Worm (Caenorhabditis elegans) whole organism, L1 larva: ENCODE data around the gene F57G12.1.

Experiments used
- C04F5.9 ChIP-seq: sonication (generic microtip); optimal IDR thresholded peaks from 2 replicates; lab custom pipeline; 2016; ENCODE audit warnings: missing genetic modification characterization, missing compliant biosample characterization
- C16A3.4 ChIP-seq: fragments of 150-350 bp; optimal IDR thresholded peaks from 2 replicates; lab custom pipeline; 2014; ENCODE audit warnings: missing biosample characterization, missing genetic modification characterization
- C34B4.2 ChIP-seq: sonication (generic microtip); optimal IDR thresholded peaks from 2 replicates; lab custom pipeline; 2017; ENCODE audit warnings: mild to moderate bottlenecking, missing genetic modification characterization, missing compliant biosample characterization
- F16B12.6 ChIP-seq: fragments of 150-350 bp; optimal IDR thresholded peaks from 2 replicates; lab custom pipeline; 2014; ENCODE audit warnings: missing biosample characterization, missing genetic modification characterization
- Y116A8C.19 ChIP-seq: sonication (generic microtip); optimal IDR thresholded peaks from 2 replicates; lab custom pipeline; 2016; ENCODE audit warnings: missing compliant biosample characterization, missing genetic modification characterization, borderline replicate concordance
- blmp-1 ChIP-seq: fragments of 150-350 bp; optimal IDR thresholded peaks from 2 replicates; lab custom pipeline; 2014; ENCODE audit warnings: missing biosample characterization, missing genetic modification characterization
- ceh-63 ChIP-seq: fragments of 200-800 bp; sonication (Bioruptor generic); optimal IDR thresholded peaks from 2 replicates; lab custom pipeline; 2018; ENCODE audit warnings: mild to moderate bottlenecking, missing genetic modification characterization, missing compliant biosample characterization
- ceh-82 ChIP-seq, 3 experiments: fragments of 150-350 bp in 1 of 3; sonication (generic microtip) in 2 of 3; optimal IDR thresholded peaks; 2 replicates each; lab custom pipeline; 2014 to 2017; ENCODE audit warnings: missing biosample characterization in 3 of 3, missing genetic modification characterization in 3 of 3
- ceh-88 ChIP-seq: fragments of 200-800 bp; sonication (Bioruptor generic); IDR thresholded peaks from 2 replicates; pipeline ENCODE4 v1.3.6; 2022; ENCODE audit warnings: missing genetic modification characterization, missing compliant biosample characterization
- ceh-90 ChIP-seq: sonication (generic microtip); optimal IDR thresholded peaks from 2 replicates; lab custom pipeline; 2016; ENCODE audit warnings: missing genetic modification characterization, missing compliant biosample characterization
- ces-1 ChIP-seq: fragments of 150-350 bp; optimal IDR thresholded peaks from 2 replicates; lab custom pipeline; 2014; ENCODE audit warnings: missing biosample characterization, missing genetic modification reagents, missing genetic modification characterization
- dsc-1 ChIP-seq: sonication (generic microtip); optimal IDR thresholded peaks from 2 replicates; lab custom pipeline; 2016; ENCODE audit warnings: mild to moderate bottlenecking, missing genetic modification characterization, missing compliant biosample characterization
- efl-3 ChIP-seq: fragments of 200-800 bp; sonication (Bioruptor generic); optimal IDR thresholded peaks from 2 replicates; lab custom pipeline; 2018; ENCODE audit warnings: mild to moderate bottlenecking, missing genetic modification characterization, missing compliant biosample characterization
- elt-2 ChIP-seq: sonication (generic microtip); optimal IDR thresholded peaks from 2 replicates; lab custom pipeline; 2016; ENCODE audit warnings: missing genetic modification characterization, mild to moderate bottlenecking, inconsistent platforms, missing compliant biosample characterization, missing genetic modification reagents
- elt-3 ChIP-seq, 6 experiments: fragments of 150-350 bp in 1 of 6; sonication (generic microtip); optimal IDR thresholded peaks; 2 replicates each; lab custom pipeline; 2017 to 2018; ENCODE audit warnings: missing biosample characterization in 6 of 6, missing genetic modification characterization in 6 of 6, inconsistent platforms in 1 of 6
- ets-5 ChIP-seq: fragments of 200-800 bp; sonication (Bioruptor generic); IDR thresholded peaks from 2 replicates; pipeline ENCODE4 v1.3.6; 2022; ENCODE audit warnings: missing genetic modification characterization, missing compliant biosample characterization
- fkh-4 ChIP-seq: sonication (generic microtip); optimal IDR thresholded peaks from 2 replicates; lab custom pipeline; 2016; ENCODE audit warnings: missing compliant biosample characterization, missing genetic modification characterization, borderline replicate concordance
- fos-1 ChIP-seq: fragments of 150-350 bp; optimal IDR thresholded peaks from 2 replicates; lab custom pipeline; 2014; ENCODE audit warnings: missing biosample characterization, missing genetic modification characterization
- grh-1 ChIP-seq: fragments of 200-800 bp; sonication (Bioruptor generic); IDR thresholded peaks from 2 replicates; pipeline ENCODE4 v1.3.6; 2022; ENCODE audit warnings: missing genetic modification reagents, missing genetic modification characterization, missing compliant biosample characterization
- hpl-2 ChIP-seq: fragments of 150-350 bp; optimal IDR thresholded peaks from 2 replicates; lab custom pipeline; 2014; ENCODE audit warnings: missing biosample characterization, missing genetic modification reagents, missing genetic modification characterization
- isw-1 ChIP-seq: fragments of 200-800 bp; sonication (Bioruptor generic); IDR thresholded peaks from 2 replicates; pipeline ENCODE4 v1.3.6; 2022; ENCODE audit warnings: missing genetic modification characterization, missing compliant biosample characterization
- jun-1 ChIP-seq: fragments of 150-350 bp; optimal IDR thresholded peaks from 2 replicates; lab custom pipeline; 2014; ENCODE audit warnings: missing biosample characterization, missing genetic modification reagents, missing genetic modification characterization
- lin-14 ChIP-seq: fragments of 200-800 bp; sonication (Bioruptor generic); optimal IDR thresholded peaks from 2 replicates; lab custom pipeline; 2018; ENCODE audit warnings: mild to moderate bottlenecking, missing genetic modification characterization, moderate library complexity, missing compliant biosample characterization
- lin-15B ChIP-seq: fragments of 150-350 bp; sonication (generic microtip); optimal IDR thresholded peaks from 3 replicates; lab custom pipeline; 2014; ENCODE audit warnings: missing biosample characterization, missing genetic modification characterization
- lin-35 ChIP-seq, 2 experiments: fragments of 150-350 bp; optimal IDR thresholded peaks; 2 replicates each; lab custom pipeline; 2014; ENCODE audit warnings: missing biosample characterization in 2 of 2, missing genetic modification characterization in 2 of 2, missing genetic modification reagents in 2 of 2
- lin-39 ChIP-seq: fragments of 150-350 bp; optimal IDR thresholded peaks from 2 replicates; lab custom pipeline; 2014; ENCODE audit warnings: missing biosample characterization, missing genetic modification reagents, missing genetic modification characterization
- lsy-2 ChIP-seq, 2 experiments: fragments of 150-350 bp; optimal IDR thresholded peaks; 2 replicates each; lab custom pipeline; 2014; ENCODE audit warnings: missing biosample characterization in 2 of 2, missing genetic modification characterization in 2 of 2
- mab-9 ChIP-seq: fragments of 200-800 bp; sonication (Bioruptor generic); IDR thresholded peaks from 2 replicates; pipeline ENCODE4 v1.3.6; 2022; ENCODE audit warnings: missing genetic modification reagents, missing genetic modification characterization, missing compliant biosample characterization
- mdl-1 ChIP-seq, 2 experiments: fragments of 150-350 bp; optimal IDR thresholded peaks; 2 replicates each; lab custom pipeline; 2014 to 2017; ENCODE audit warnings: missing biosample characterization in 2 of 2, missing genetic modification characterization in 2 of 2, inconsistent platforms in 1 of 2
- mep-1 ChIP-seq: fragments of 150-350 bp; optimal IDR thresholded peaks from 2 replicates; lab custom pipeline; 2014; ENCODE audit warnings: missing biosample characterization, missing genetic modification characterization
- nhr-12 ChIP-seq: sonication (generic microtip); optimal IDR thresholded peaks from 2 replicates; lab custom pipeline; 2017; ENCODE audit warnings: missing biosample characterization, missing genetic modification characterization
- nhr-19 ChIP-seq: fragments of 200-800 bp; sonication (Bioruptor generic); conservative IDR thresholded peaks from 2 replicates; pipeline ENCODE4 v1.3.6; 2022; ENCODE audit warnings: missing genetic modification characterization, missing compliant biosample characterization
- nhr-28 ChIP-seq: fragments of 150-350 bp; optimal IDR thresholded peaks from 2 replicates; lab custom pipeline; 2014; ENCODE audit warnings: missing biosample characterization, missing genetic modification characterization
- nhr-71 ChIP-seq: sonication (generic microtip); optimal IDR thresholded peaks from 2 replicates; lab custom pipeline; 2016; ENCODE audit warnings: mild to moderate bottlenecking, missing genetic modification characterization, moderate library complexity, missing compliant biosample characterization
- nhr-85 ChIP-seq: sonication (generic microtip); peaks from one replicate; lab custom pipeline; 2016; ENCODE audit warnings: missing genetic modification characterization, inconsistent platforms, missing compliant biosample characterization
- nhr-90 ChIP-seq: sonication (generic microtip); optimal IDR thresholded peaks from 2 replicates; lab custom pipeline; 2016; ENCODE audit warnings: mild to moderate bottlenecking, missing genetic modification characterization, missing compliant biosample characterization; ENCODE audit not compliant: poor library complexity
- pag-3 ChIP-seq: sonication (generic microtip); optimal IDR thresholded peaks from 2 replicates; lab custom pipeline; 2017; ENCODE audit warnings: missing genetic modification characterization, mild to moderate bottlenecking, missing compliant biosample characterization, antibody characterized with exemption, borderline replicate concordance; ENCODE audit not compliant: insufficient read depth
- pax-3 ChIP-seq: fragments of 200-800 bp; sonication (Bioruptor generic); optimal IDR thresholded peaks from 2 replicates; lab custom pipeline; 2018; ENCODE audit warnings: mild to moderate bottlenecking, missing genetic modification characterization, moderate library complexity, missing compliant biosample characterization
- pqm-1 ChIP-seq: sonication (generic microtip); optimal IDR thresholded peaks from 3 replicates; lab custom pipeline; 2017; ENCODE audit warnings: missing biosample characterization, missing genetic modification characterization
- rnt-1 ChIP-seq: sonication (generic microtip); optimal IDR thresholded peaks from 2 replicates; lab custom pipeline; 2016; ENCODE audit warnings: mild to moderate bottlenecking, missing genetic modification characterization, moderate library complexity, missing compliant biosample characterization
- snpc-4 ChIP-seq: fragments of 150-350 bp; optimal IDR thresholded peaks from 2 replicates; lab custom pipeline; 2014; ENCODE audit warnings: missing biosample characterization, missing genetic modification characterization
- swsn-7 ChIP-seq: sonication (generic microtip); optimal IDR thresholded peaks from 2 replicates; lab custom pipeline; 2016; ENCODE audit warnings: missing genetic modification characterization, missing compliant biosample characterization
- tbx-2 ChIP-seq: sonication (generic microtip); optimal IDR thresholded peaks from 2 replicates; lab custom pipeline; 2016; ENCODE audit warnings: missing genetic modification characterization, missing compliant biosample characterization
- unc-130 ChIP-seq: fragments of 150-350 bp; optimal IDR thresholded peaks from 2 replicates; lab custom pipeline; 2017; ENCODE audit warnings: missing biosample characterization, missing genetic modification characterization, inconsistent platforms
- unc-62 ChIP-seq: fragments of 150-350 bp; optimal IDR thresholded peaks from 2 replicates; lab custom pipeline; 2014; ENCODE audit warnings: missing biosample characterization, missing genetic modification reagents, missing genetic modification characterization
- unc-98 ChIP-seq: fragments of 200-800 bp; sonication (Bioruptor generic); IDR thresholded peaks from 2 replicates; pipeline ENCODE4 v1.3.6; 2022; ENCODE audit warnings: missing genetic modification characterization, missing compliant biosample characterization
- vab-15 ChIP-seq: sonication (generic microtip); optimal IDR thresholded peaks from 2 replicates; lab custom pipeline; 2017; ENCODE audit warnings: missing genotype, mild to moderate bottlenecking, missing genetic modification characterization, missing compliant biosample characterization
- xbp-1 ChIP-seq: sonication (generic microtip); optimal IDR thresholded peaks from 2 replicates; lab custom pipeline; 2016; ENCODE audit warnings: missing genetic modification characterization, missing compliant biosample characterization
- zip-4 ChIP-seq: fragments of 200-800 bp; sonication (Bioruptor generic); optimal IDR thresholded peaks from 2 replicates; lab custom pipeline; 2018; ENCODE audit warnings: mild to moderate bottlenecking, missing genetic modification characterization, moderate library complexity, missing compliant biosample characterization

The F57G12.1 gene

DNA sequence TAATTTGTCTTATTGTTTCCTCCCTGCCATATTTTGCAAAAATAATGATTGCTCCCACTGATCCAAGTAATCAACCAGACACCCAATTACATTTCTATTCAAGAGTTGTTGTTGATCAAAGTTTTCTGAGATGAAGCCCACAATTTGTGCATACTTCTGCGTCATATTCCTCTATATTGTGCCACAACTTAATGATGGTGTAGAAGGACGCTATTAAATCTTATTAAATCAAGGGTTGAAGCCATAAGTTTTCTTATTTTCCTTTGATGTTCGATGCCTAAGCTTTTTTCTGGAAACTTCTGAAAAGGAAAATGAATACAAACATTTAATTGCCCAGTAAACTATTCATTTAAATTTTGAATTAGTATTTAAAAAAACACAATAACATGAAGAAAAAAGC is 2.7 kb downstream of the F57G12.1 start:
- TF ChIP-seq lin-39 = no peak
- TF ChIP-seq lin-35 (GFP tag; optimal IDR thresholded peaks at IDR 0.05; lab: Kevin White, UChicago) = no peak
- TF ChIP-seq swsn-7 (tag; lab: Kevin White, UChicago) = no peak
- peak; percentile 6 for TF ChIP-seq nhr-71 (tag; lab: Kevin White, UChicago)
- no peak for TF ChIP-seq isw-1 (GFP tag; lab: Robert Waterston, UW)
- no peak for TF ChIP-seq jun-1 (tag; lab: Kevin White, UChicago)
- TF ChIP-seq nhr-90 (tag; lab: Kevin White, UChicago) = no peak
- TF ChIP-seq ceh-63 = no peak
- no peak for TF ChIP-seq fkh-4
- no peak for TF ChIP-seq unc-62 (GFP tag; lab: Kevin White, UChicago)
- TF ChIP-seq C34B4.2 (tag; lab: Kevin White, UChicago) = no peak
- no peak for TF ChIP-seq lsy-2 (tag; optimal IDR thresholded peaks at IDR 0.05; lab: Kevin White, UChicago)
- no peak for TF ChIP-seq elt-2
- peak; percentile 22 for TF ChIP-seq dsc-1 (tag; lab: Kevin White, UChicago)
- no peak for TF ChIP-seq pag-3
- peak; percentile 0 for TF ChIP-seq lin-14
- no peak for TF ChIP-seq ets-5 (GFP tag; lab: Robert Waterston, UW)
- TF ChIP-seq mep-1 (tag; lab: Kevin White, UChicago) = peak; percentile 7
- no peak for TF ChIP-seq vab-15 (tag; lab: Kevin White, UChicago)
- TF ChIP-seq grh-1 = no peak

DNA sequence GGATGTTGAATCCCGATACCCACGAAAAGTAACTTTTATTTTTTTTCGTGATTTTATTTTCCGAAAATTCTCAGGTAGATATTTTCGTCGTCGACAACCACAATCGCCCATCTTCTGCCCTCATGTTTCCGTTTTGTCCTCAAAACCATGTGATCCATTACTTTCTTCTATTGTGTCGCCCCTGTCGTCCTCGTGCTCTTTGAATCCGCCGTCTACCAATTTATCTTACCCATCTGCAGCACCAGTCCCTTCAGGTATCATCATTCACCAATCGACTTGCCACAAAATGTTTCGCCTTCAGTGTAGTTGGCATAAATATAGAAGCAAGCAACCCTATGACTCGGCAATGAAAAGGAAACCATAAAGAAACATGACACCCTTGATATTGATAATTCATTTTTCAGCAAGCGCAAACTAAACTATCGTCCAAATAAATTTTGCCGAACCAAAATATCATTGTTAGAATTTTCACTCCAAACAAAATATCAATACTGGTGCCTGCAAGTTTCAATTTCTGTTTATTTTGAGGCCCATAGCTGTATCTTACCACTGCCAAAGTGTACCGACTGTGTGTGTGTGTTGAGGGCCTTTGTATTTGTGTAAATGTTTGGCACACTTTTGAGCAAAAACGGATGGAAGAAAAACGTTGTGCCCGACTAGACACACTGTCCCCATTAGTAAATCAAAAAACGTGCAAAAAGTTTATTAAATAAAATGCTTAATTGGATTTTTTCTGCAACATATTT is 3.7 kb downstream of the F57G12.1 start:
- TF ChIP-seq fos-1 (tag; lab: Kevin White, UChicago) = no peak
- no peak for TF ChIP-seq nhr-12 (tag; lab: Kevin White, UChicago)
- TF ChIP-seq lsy-2 (tag; optimal IDR thresholded peaks at IDR 0.05; lab: Kevin White, UChicago) = peak in 1 of 2 experiments; percentile 35
- TF ChIP-seq nhr-85 = no peak
- TF ChIP-seq unc-98 (GFP tag; lab: Robert Waterston, UW) = no peak
- no peak; the same call in 1 of the 2 replicates for TF ChIP-seq nhr-19
- TF ChIP-seq pqm-1 (tag; lab: Kevin White, UChicago) = no peak
- TF ChIP-seq pax-3 (tag; lab: Kevin White, UChicago) = no peak
- no peak for TF ChIP-seq Y116A8C.19 (tag; lab: Kevin White, UChicago)
- no peak for TF ChIP-seq vab-15 (tag; lab: Kevin White, UChicago)
- no peak for TF ChIP-seq ces-1
- TF ChIP-seq C16A3.4 = peak; percentile 19
- TF ChIP-seq nhr-28 = no peak
- TF ChIP-seq C34B4.2 (tag; lab: Kevin White, UChicago) = no peak
- no peak for TF ChIP-seq hpl-2 (GFP tag; lab: Kevin White, UChicago)
- no peak for TF ChIP-seq grh-1
- TF ChIP-seq blmp-1 = peak; percentile 43
- no peak for TF ChIP-seq tbx-2 (tag; lab: Kevin White, UChicago)
- TF ChIP-seq C04F5.9 (tag; lab: Kevin White, UChicago) = no peak
- TF ChIP-seq efl-3 (GFP tag; lab: Kevin White, UChicago) = no peak
- no peak for TF ChIP-seq unc-130
- TF ChIP-seq lin-15B (tag; lab: Kevin White, UChicago) = no peak
- TF ChIP-seq zip-4 (GFP tag; lab: Kevin White, UChicago) = no peak
- peak in 1 of 2 experiments; percentile 66 for TF ChIP-seq mdl-1 (tag; optimal IDR thresholded peaks at IDR 0.05; lab: Kevin White, UChicago)
- TF ChIP-seq elt-3 (tag; optimal IDR thresholded peaks at IDR 0.05; lab: Kevin White, UChicago) = no peak
- no peak for TF ChIP-seq ceh-82 (tag; optimal IDR thresholded peaks at IDR 0.05; lab: Kevin White, UChicago)
- no peak for TF ChIP-seq lin-35 (GFP tag; optimal IDR thresholded peaks at IDR 0.05; lab: Kevin White, UChicago)
- no peak for TF ChIP-seq F16B12.6
- no peak for TF ChIP-seq ceh-90 (tag; lab: Kevin White, UChicago)
- TF ChIP-seq ceh-88 (GFP tag; lab: Robert Waterston, UW) = no peak
- TF ChIP-seq pag-3 = peak; percentile 24
- TF ChIP-seq snpc-4 (tag; lab: Kevin White, UChicago) = no peak
- TF ChIP-seq fkh-4 = no peak
- no peak for TF ChIP-seq xbp-1 (tag; lab: Kevin White, UChicago)
- TF ChIP-seq lin-14 = peak; percentile 50
- peak; percentile 6 for TF ChIP-seq nhr-90 (tag; lab: Kevin White, UChicago)
- TF ChIP-seq rnt-1 (tag; lab: Kevin White, UChicago) = peak; percentile 49
- TF ChIP-seq mab-9 = no peak
